Worm (Caenorhabditis elegans) whole organism, young adult: ENCODE measurements around the gene serp-1.2.

ENCODE experiments used
- D2030.7 ChIP-seq: fragments of 200-800 bp; sonication (Bioruptor generic); IDR thresholded peaks from 2 replicates; pipeline ENCODE4 v1.3.6; 2022; ENCODE audit warnings: missing genetic modification reagents, missing genetic modification characterization, missing compliant biosample characterization
- lin-35 ChIP-seq, 3 experiments: fragments of 150-350 bp in 2 of 3; sonication (generic microtip) in 1 of 3; optimal IDR thresholded peaks; 2 replicates each; lab custom pipeline; 2014 to 2018; ENCODE audit warnings: missing biosample characterization in 3 of 3, missing genetic modification characterization in 3 of 3, missing genetic modification reagents in 3 of 3
- somi-1 ChIP-seq: fragments of 200-800 bp; sonication (Bioruptor generic); optimal IDR thresholded peaks from 2 replicates; lab custom pipeline; 2018; ENCODE audit warnings: mild to moderate bottlenecking, missing genetic modification characterization, missing compliant biosample characterization

- TF ChIP-seq D2030.7 (GFP tag; lab: Robert Waterston, UW), result no peak
- no peak for TF ChIP-seq lin-35 (GFP tag; optimal IDR thresholded peaks at IDR 0.05; lab: Kevin White, UChicago)
- no peak for TF ChIP-seq somi-1 (GFP tag; lab: Kevin White, UChicago)
These were observed 25.6 kb upstream of the serp-1.2 start for ce11 chrIV:8199824-8200223.
